Fruit fly (Drosophila melanogaster): ENCODE data around the gene Ptp69D.
A peak's percentile ranks its signal among the peaks of the same experiment; 100 is the strongest.

The Ptp69D gene

DNA sequence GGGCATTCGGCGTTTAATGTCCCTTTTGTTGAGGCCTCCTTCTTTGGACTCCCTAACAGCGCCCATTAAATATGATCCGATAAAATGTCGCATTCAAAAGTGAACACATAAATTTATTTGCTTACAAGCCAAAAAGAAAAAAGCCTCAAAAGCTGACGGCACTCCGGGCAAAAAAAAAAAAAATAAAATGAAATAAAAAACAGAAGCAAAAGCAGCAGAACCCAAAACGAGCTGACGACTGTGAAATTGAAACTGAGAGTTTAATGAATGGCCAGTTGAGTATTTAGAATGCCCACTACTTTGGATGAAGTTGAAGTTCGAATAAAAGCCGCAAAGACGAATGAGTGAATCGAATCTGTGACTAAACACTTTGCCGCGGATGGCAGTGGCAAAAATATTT, 36.5 kb upstream of the Ptp69D start:
- TF ChIP-seq CG6163 (GFP tag; IDR thresholded peaks at IDR 0.05) (peak; percentile 20; the same call in 1 of the 3 replicates), eg (GFP tag; IDR thresholded peaks at IDR 0.05) (no peak), dsx (GFP tag; optimal IDR thresholded peaks at IDR 0.05; ENCODE audit: poor library complexity, severe bottlenecking) (no peak), CG8632 (GFP tag; optimal IDR thresholded peaks at IDR 0.05) (no peak), CG9139 (GFP tag; optimal IDR thresholded peaks at IDR 0.05) (no peak), CG8319 (GFP tag; optimal IDR thresholded peaks at IDR 0.05) (no peak), spab (GFP tag; optimal IDR thresholded peaks at IDR 0.05) (no peak), Sox102F (GFP tag; optimal IDR thresholded peaks at IDR 0.05) (no peak)

DNA sequence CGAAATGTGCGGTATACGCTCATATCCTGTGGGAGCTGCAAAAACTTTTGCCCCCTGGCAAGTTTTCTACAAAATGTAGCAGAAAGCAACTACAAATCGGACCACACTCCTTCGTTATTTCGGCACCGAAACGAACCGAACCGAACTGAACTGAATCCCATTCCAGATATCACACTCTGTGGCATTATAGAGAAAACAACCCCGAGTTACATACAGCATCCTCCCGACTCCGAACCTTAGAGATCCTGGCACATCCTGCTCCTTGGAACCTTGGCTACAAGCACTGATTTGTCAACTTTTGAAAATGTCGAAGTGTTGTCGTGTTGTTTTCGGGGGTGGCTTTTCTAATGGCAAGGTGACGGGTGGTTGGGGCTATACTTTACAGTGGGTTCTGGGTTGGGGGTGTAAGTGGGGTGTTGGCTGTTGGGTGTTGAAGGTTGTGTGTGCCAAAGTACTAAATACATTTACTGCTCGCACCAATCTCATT, 34.2 kb upstream of the Ptp69D start:
- no peak for TF ChIP-seq fd85E (GFP tag; optimal IDR thresholded peaks at IDR 0.05)
- no peak for TF ChIP-seq CG32006 (GFP tag; optimal IDR thresholded peaks at IDR 0.05)
- no peak for TF ChIP-seq CG34406 (GFP tag; optimal IDR thresholded peaks at IDR 0.05)
- TF ChIP-seq dsx (GFP tag; optimal IDR thresholded peaks at IDR 0.05; ENCODE audit: poor library complexity, severe bottlenecking) = no peak
- no peak for TF ChIP-seq Sox15 (GFP tag; optimal IDR thresholded peaks at IDR 0.05)
- TF ChIP-seq CG1621 (tag; optimal IDR thresholded peaks at IDR 0.05) = no peak
- TF ChIP-seq CG10669 (GFP tag; optimal IDR thresholded peaks at IDR 0.05) = no peak
- no peak for TF ChIP-seq Met (GFP tag; optimal IDR thresholded peaks at IDR 0.05)
- no peak for TF ChIP-seq Lpt (GFP tag; optimal IDR thresholded peaks at IDR 0.05)
- TF ChIP-seq Hr4 (GFP tag; optimal IDR thresholded peaks at IDR 0.05) = no peak
- no peak for TF ChIP-seq CG3919 (GFP tag; optimal IDR thresholded peaks at IDR 0.05)
- no peak for TF ChIP-seq Hr39 (GFP tag; optimal IDR thresholded peaks at IDR 0.05)
- no peak for TF ChIP-seq CG7368 (GFP tag; optimal IDR thresholded peaks at IDR 0.05)

DNA sequence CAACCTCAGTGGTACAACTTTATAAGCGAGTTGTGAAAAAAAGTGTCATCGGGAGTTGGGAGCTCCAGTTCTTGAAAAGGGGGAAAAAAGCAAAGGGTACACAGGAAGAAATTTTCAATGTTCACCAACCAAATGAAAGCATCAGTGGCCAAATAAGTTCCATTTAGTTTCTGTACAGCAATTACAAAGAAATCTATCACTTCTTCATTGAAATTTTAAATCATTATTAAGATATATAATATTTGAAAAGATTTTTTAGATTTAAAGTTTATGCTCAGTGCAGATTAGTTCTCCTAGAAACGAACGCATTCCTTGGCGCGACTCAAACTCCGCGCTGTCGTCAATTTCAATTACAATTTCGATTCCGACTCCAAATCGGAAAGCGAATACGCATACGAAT, 33.4 kb upstream of the Ptp69D start:
- TF ChIP-seq spab (GFP tag; optimal IDR thresholded peaks at IDR 0.05) = peak; percentile 17
- TF ChIP-seq dsx (GFP tag; optimal IDR thresholded peaks at IDR 0.05; ENCODE audit: poor library complexity, severe bottlenecking) = no peak
- TF ChIP-seq CG8119 (GFP tag; IDR thresholded peaks at IDR 0.05) = no peak
- peak; percentile 12 for TF ChIP-seq fd59A (GFP tag; optimal IDR thresholded peaks at IDR 0.05)
- TF ChIP-seq CG9139 (GFP tag; optimal IDR thresholded peaks at IDR 0.05) = no peak
- no peak for TF ChIP-seq fkh (GFP tag; optimal IDR thresholded peaks at IDR 0.05)
- peak; percentile 43 for TF ChIP-seq OdsH (GFP tag; optimal IDR thresholded peaks at IDR 0.05)
- no peak for TF ChIP-seq Eip75B (GFP tag; optimal IDR thresholded peaks at IDR 0.05)
- peak; percentile 0 for TF ChIP-seq esn (GFP tag; optimal IDR thresholded peaks at IDR 0.05)
- peak; percentile 21 for TF ChIP-seq CG10669 (GFP tag; optimal IDR thresholded peaks at IDR 0.05)
- peak; percentile 59; the same call in 1 of the 3 replicates for TF ChIP-seq CG6163 (GFP tag; IDR thresholded peaks at IDR 0.05)
- 0 out of 3 replicates have a peak, but pooled peaks have one; percentile 15 for TF ChIP-seq eg (GFP tag; IDR thresholded peaks at IDR 0.05)
- peak; percentile 0 for TF ChIP-seq CG6808 (GFP tag; optimal IDR thresholded peaks at IDR 0.05)
- TF ChIP-seq net (GFP tag; optimal IDR thresholded peaks at IDR 0.05) = no peak
- peak; percentile 60 for TF ChIP-seq svp (GFP tag)
- no peak for TF ChIP-seq CG15336 (GFP tag; IDR thresholded peaks at IDR 0.05)
- TF ChIP-seq cyc (GFP tag; optimal IDR thresholded peaks at IDR 0.05) = no peak
- TF ChIP-seq Ets96B (tag; optimal IDR thresholded peaks at IDR 0.05) = peak; percentile 45
- no peak for TF ChIP-seq CG4318 (GFP tag; optimal IDR thresholded peaks at IDR 0.05)
- TF ChIP-seq acj6 (GFP tag; optimal IDR thresholded peaks at IDR 0.05) = peak; percentile 6
- no peak for TF ChIP-seq CG1621 (tag; optimal IDR thresholded peaks at IDR 0.05)
- TF ChIP-seq Met (GFP tag; optimal IDR thresholded peaks at IDR 0.05) = no peak
- peak; percentile 27 for TF ChIP-seq CG3032 (tag; optimal IDR thresholded peaks at IDR 0.05)
- no peak for TF ChIP-seq ss (GFP tag; optimal IDR thresholded peaks at IDR 0.05)
- peak; percentile 2 for TF ChIP-seq CG34406 (GFP tag; optimal IDR thresholded peaks at IDR 0.05)
- no peak for TF ChIP-seq CG6792 (GFP tag; optimal IDR thresholded peaks at IDR 0.05)
- peak; percentile 21 for TF ChIP-seq CG3919 (GFP tag; optimal IDR thresholded peaks at IDR 0.05)
- TF ChIP-seq dac (GFP tag; optimal IDR thresholded peaks at IDR 0.05) = no peak
- no peak for TF ChIP-seq CG7368 (GFP tag; optimal IDR thresholded peaks at IDR 0.05)
- TF ChIP-seq CG31627 (GFP tag; optimal IDR thresholded peaks at IDR 0.05) = no peak
- TF ChIP-seq CG10631 (GFP tag; optimal IDR thresholded peaks at IDR 0.05) = no peak
- no peak for TF ChIP-seq CG32006 (GFP tag; optimal IDR thresholded peaks at IDR 0.05)
- no peak for TF ChIP-seq CG11762 (GFP tag; optimal IDR thresholded peaks at IDR 0.05; ENCODE audit: insufficient read depth)
- peak; percentile 61 for TF ChIP-seq Eip78C (GFP tag)

Data from whole organism, prepupa.